Worm (Caenorhabditis elegans) whole organism, L1 larva: ENCODE results near the gene T25B9.6.

ENCODE experiments used
- ceh-63 ChIP-seq: fragments of 200-800 bp; sonication (Bioruptor generic); optimal IDR thresholded peaks from 2 replicates; lab custom pipeline; 2018; ENCODE audit warnings: mild to moderate bottlenecking, missing genetic modification characterization, missing compliant biosample characterization
- ceh-82 ChIP-seq, 3 experiments: fragments of 150-350 bp in 1 of 3; sonication (generic microtip) in 2 of 3; optimal IDR thresholded peaks; 2 replicates each; lab custom pipeline; 2014 to 2017; ENCODE audit warnings: missing biosample characterization in 3 of 3, missing genetic modification characterization in 3 of 3
- dsc-1 ChIP-seq: sonication (generic microtip); optimal IDR thresholded peaks from 2 replicates; lab custom pipeline; 2016; ENCODE audit warnings: mild to moderate bottlenecking, missing genetic modification characterization, missing compliant biosample characterization
- egl-27 ChIP-seq, 2 experiments: fragments of 150-350 bp in 1 of 2; sonication (generic microtip); optimal IDR thresholded peaks; 3 replicates each; lab custom pipeline; 2017 to 2018; ENCODE audit warnings: missing biosample characterization in 2 of 2, missing genetic modification characterization in 2 of 2, missing genetic modification reagents in 2 of 2
- lir-3 ChIP-seq: sonication (generic microtip); optimal IDR thresholded peaks from 2 replicates; lab custom pipeline; 2016; ENCODE audit warnings: mild to moderate bottlenecking, missing genetic modification characterization, moderate library complexity, missing compliant biosample characterization; ENCODE audit not compliant: poor library complexity
- nhr-12 ChIP-seq: sonication (generic microtip); optimal IDR thresholded peaks from 2 replicates; lab custom pipeline; 2017; ENCODE audit warnings: missing biosample characterization, missing genetic modification characterization
- nhr-19 ChIP-seq: fragments of 200-800 bp; sonication (Bioruptor generic); conservative IDR thresholded peaks from 2 replicates; pipeline ENCODE4 v1.3.6; 2022; ENCODE audit warnings: missing genetic modification characterization, missing compliant biosample characterization
- nhr-237 ChIP-seq: fragments of 150-350 bp; optimal IDR thresholded peaks from 2 replicates; lab custom pipeline; 2014; ENCODE audit warnings: missing biosample characterization, missing genetic modification characterization
- skn-1 ChIP-seq: fragments of 150-350 bp; optimal IDR thresholded peaks from 2 replicates; lab custom pipeline; 2014; ENCODE audit warnings: missing biosample characterization, missing genetic modification characterization
- tbx-2 ChIP-seq: sonication (generic microtip); optimal IDR thresholded peaks from 2 replicates; lab custom pipeline; 2016; ENCODE audit warnings: missing genetic modification characterization, missing compliant biosample characterization
- zag-1 ChIP-seq: fragments of 150-350 bp; optimal IDR thresholded peaks from 2 replicates; lab custom pipeline; 2014; ENCODE audit warnings: missing biosample characterization, missing genetic modification characterization
- ztf-11 ChIP-seq, 2 experiments: sonication (generic microtip); optimal IDR thresholded peaks; 2 replicates each; lab custom pipeline; 2016 to 2017; ENCODE audit warnings: missing genetic modification characterization in 2 of 2, missing biosample characterization in 1 of 2, missing compliant biosample characterization in 1 of 2

DNA sequence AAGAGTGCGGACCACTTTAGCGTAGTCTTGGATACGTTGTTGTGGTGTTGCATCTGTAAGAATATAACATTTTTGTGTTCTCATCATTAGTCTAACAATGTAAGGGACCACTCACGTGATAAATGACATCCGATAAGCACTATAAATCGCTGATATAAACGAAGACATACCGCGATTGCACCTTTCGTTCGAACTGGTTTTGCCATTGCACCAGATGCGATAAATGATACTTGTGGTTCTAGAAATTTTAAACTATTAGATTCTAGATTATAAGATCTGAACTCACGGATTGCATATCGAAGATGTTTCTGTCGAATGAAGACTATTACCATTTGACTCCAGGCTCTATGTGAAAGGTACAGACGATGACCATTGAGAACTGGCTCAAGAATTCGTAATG is 13.4 kb downstream of the T25B9.6 start:
- TF ChIP-seq ztf-11 (tag; optimal IDR thresholded peaks at IDR 0.05; lab: Kevin White, UChicago), result no peak
- no peak for TF ChIP-seq zag-1 (tag; lab: Kevin White, UChicago)
- TF ChIP-seq ceh-82 (tag; optimal IDR thresholded peaks at IDR 0.05; lab: Kevin White, UChicago), result no peak
- no peak for TF ChIP-seq ceh-63 (GFP tag; lab: Kevin White, UChicago)
- no peak for TF ChIP-seq egl-27 (tag; optimal IDR thresholded peaks at IDR 0.05; lab: Kevin White, UChicago)
- no peak for TF ChIP-seq skn-1
- TF ChIP-seq nhr-237 (tag; lab: Kevin White, UChicago), result no peak
- no peak for TF ChIP-seq nhr-12
- no peak for TF ChIP-seq tbx-2 (tag; lab: Kevin White, UChicago)
- no peak for TF ChIP-seq nhr-19 (GFP tag; lab: Robert Waterston, UW)
- no peak for TF ChIP-seq lir-3
- no peak for TF ChIP-seq dsc-1 (tag; lab: Kevin White, UChicago)
